Fruit fly (Drosophila melanogaster) whole organism, embryonic: ENCODE results near the gene CG31538.

ENCODE experiments used
- Bgb ChIP-seq: fragments of 200-800 bp; sonication (Bioruptor generic); IDR thresholded peaks from 2 replicates; pipeline ENCODE4 v1.3.6; 2022; ENCODE audit warnings: missing biosample characterization, missing genetic modification characterization; ENCODE audit not compliant: partially characterized antibody
- CG12942 ChIP-seq: fragments of 200-800 bp; sonication (Bioruptor generic); optimal IDR thresholded peaks from 3 replicates; lab custom pipeline; 2016; ENCODE audit warnings: missing biosample characterization, missing genetic modification characterization
- CG13424 ChIP-seq: fragments of 200-800 bp; sonication (Bioruptor generic); optimal IDR thresholded peaks from 2 replicates; lab custom pipeline; 2019; ENCODE audit warnings: missing biosample characterization, mild to moderate bottlenecking, missing genetic modification characterization, moderate library complexity
- CG14014 ChIP-seq: fragments of 200-800 bp; sonication (Bioruptor generic); IDR thresholded peaks from 2 replicates; pipeline ENCODE4 v1.3.6; 2022; ENCODE audit warnings: missing biosample characterization, missing genetic modification characterization
- CG14710 ChIP-seq: fragments of 200-800 bp; sonication (Bioruptor generic); optimal IDR thresholded peaks from 3 replicates; lab custom pipeline; 2019; ENCODE audit warnings: missing biosample characterization, mild to moderate bottlenecking, missing genetic modification characterization, moderate library complexity
- CG14860 ChIP-seq: fragments of 200-800 bp; sonication (Bioruptor generic); IDR thresholded peaks from 3 replicates; pipeline ENCODE4 v1.3.6; 2022; ENCODE audit warnings: missing biosample characterization, missing genetic modification characterization; ENCODE audit not compliant: partially characterized antibody
- CG17568 ChIP-seq: fragments of 200-800 bp; sonication (Bioruptor generic); optimal IDR thresholded peaks from 2 replicates; lab custom pipeline; 2018; ENCODE audit warnings: missing biosample characterization, mild to moderate bottlenecking, missing genetic modification characterization, moderate library complexity
- CG18619 ChIP-seq: fragments of 200-800 bp; sonication (Bioruptor generic); optimal IDR thresholded peaks from 3 replicates; lab custom pipeline; 2017; ENCODE audit warnings: missing biosample characterization, mild to moderate bottlenecking, missing genetic modification characterization
- CG2199 ChIP-seq: fragments of 200-800 bp; sonication (Bioruptor generic); IDR thresholded peaks from 3 replicates; pipeline ENCODE4 v1.3.6; 2022; ENCODE audit warnings: missing biosample characterization, missing genetic modification characterization
- CG2889 ChIP-seq: fragments of 200-800 bp; sonication (Bioruptor generic); IDR thresholded peaks from 3 replicates; pipeline ENCODE4 v1.3.6; 2022; ENCODE audit warnings: missing biosample characterization, missing genetic modification characterization
- CG3163 ChIP-seq: fragments of 200-800 bp; sonication (Bioruptor generic); optimal IDR thresholded peaks from 3 replicates; lab custom pipeline; 2016; ENCODE audit warnings: missing biosample characterization, missing genetic modification characterization
- CG4360 ChIP-seq: fragments of 200-800 bp; sonication (Bioruptor generic); IDR thresholded peaks from 2 replicates; pipeline ENCODE4 v1.3.6; 2022; ENCODE audit warnings: missing biosample characterization, missing genetic modification characterization
- CG43689 ChIP-seq: fragments of 200-800 bp; sonication (Bioruptor generic); IDR thresholded peaks from 2 replicates; pipeline ENCODE4 v1.3.6; 2022; ENCODE audit warnings: missing biosample characterization, missing genetic modification characterization
- CG4730 ChIP-seq: fragments of 200-800 bp; sonication (Bioruptor generic); IDR thresholded peaks from 2 replicates; pipeline ENCODE4 v1.3.6; 2022; ENCODE audit warnings: missing biosample characterization, missing genetic modification characterization
- CG6254 ChIP-seq: fragments of 200-800 bp; sonication (Bioruptor generic); optimal IDR thresholded peaks from 3 replicates; lab custom pipeline; 2017; ENCODE audit warnings: mild to moderate bottlenecking, missing biosample characterization, missing genetic modification reagents, missing genetic modification characterization
- CG6654 ChIP-seq: fragments of 200-800 bp; sonication (Bioruptor generic); optimal IDR thresholded peaks from 2 replicates; lab custom pipeline; 2017; ENCODE audit warnings: missing biosample characterization, mild to moderate bottlenecking, missing genetic modification characterization
- CG6765 ChIP-seq: fragments of 200-800 bp; sonication (Bioruptor generic); optimal IDR thresholded peaks from 3 replicates; lab custom pipeline; 2017; ENCODE audit warnings: missing biosample characterization, mild to moderate bottlenecking, missing genetic modification characterization
- CG6854 ChIP-seq: fragments of 200-800 bp; sonication (Bioruptor generic); optimal IDR thresholded peaks from 3 replicates; lab custom pipeline; 2017; ENCODE audit warnings: missing biosample characterization, mild to moderate bottlenecking, missing genetic modification characterization
- CG7963 ChIP-seq: fragments of 200-800 bp; sonication (Bioruptor generic); IDR thresholded peaks from 3 replicates; pipeline ENCODE4 v1.3.6; 2022; ENCODE audit warnings: missing biosample characterization, missing genetic modification characterization; ENCODE audit not compliant: partially characterized antibody
- CG8944 ChIP-seq: fragments of 200-800 bp; sonication (Bioruptor generic); optimal IDR thresholded peaks from 3 replicates; lab custom pipeline; 2016; ENCODE audit warnings: missing biosample characterization, missing genetic modification characterization
- CkIIα-i1 ChIP-seq: fragments of 200-800 bp; sonication (Bioruptor generic); IDR thresholded peaks from 2 replicates; pipeline ENCODE4 v1.3.6; 2022; ENCODE audit warnings: missing biosample characterization, missing genetic modification characterization
- Dbx ChIP-seq: fragments of 200-800 bp; sonication (Bioruptor generic); IDR thresholded peaks from 3 replicates; pipeline ENCODE4 v1.3.6; 2022; ENCODE audit warnings: missing biosample characterization, missing genetic modification characterization
- Dip2 ChIP-seq: fragments of 200-800 bp; sonication (Bioruptor generic); IDR thresholded peaks from 2 replicates; pipeline ENCODE4 v1.3.6; 2022; ENCODE audit warnings: missing biosample characterization, missing genetic modification characterization
- Fer1 ChIP-seq: fragments of 200-800 bp; sonication (Bioruptor generic); optimal IDR thresholded peaks from 2 replicates; lab custom pipeline; 2017; ENCODE audit warnings: missing biosample characterization, mild to moderate bottlenecking, missing genetic modification characterization
- GATAe ChIP-seq: fragments of 200-800 bp; sonication (Bioruptor generic); conservative IDR thresholded peaks from 2 replicates; pipeline ENCODE4 v1.3.6; 2022; ENCODE audit warnings: missing biosample characterization, missing genetic modification characterization
- Hr3 ChIP-seq: fragments of 200-800 bp; sonication (Bioruptor generic); optimal IDR thresholded peaks from 3 replicates; lab custom pipeline; 2016; ENCODE audit warnings: missing biosample characterization, missing genetic modification characterization
- Lpt ChIP-seq: fragments of >200 bp; optimal IDR thresholded peaks from 2 replicates; lab custom pipeline; 2018; ENCODE audit warnings: missing biosample characterization, missing genetic modification characterization
- Max ChIP-seq: fragments of 200-800 bp; sonication (Bioruptor generic); optimal IDR thresholded peaks from 2 replicates; lab custom pipeline; 2016; ENCODE audit warnings: missing biosample characterization, mild to moderate bottlenecking, missing genetic modification characterization
- Sry-δ ChIP-seq: fragments of 200-800 bp; sonication (Bioruptor generic); optimal IDR thresholded peaks from 2 replicates; lab custom pipeline; 2016; ENCODE audit warnings: missing biosample characterization, missing genetic modification characterization
- TFAM ChIP-seq: fragments of 200-800 bp; sonication (Bioruptor generic); optimal IDR thresholded peaks from 2 replicates; lab custom pipeline; 2017; ENCODE audit warnings: missing biosample characterization, missing genetic modification characterization, inconsistent platforms
- Tbp ChIP-seq: fragments of >200 bp; optimal IDR thresholded peaks from 2 replicates; lab custom pipeline; 2018; ENCODE audit warnings: missing biosample characterization, missing genetic modification characterization
- Trl ChIP-seq, 3 experiments: fragments of >200 bp in 2 of 3; fragments of 200-800 bp in 1 of 3; sonication (Bioruptor generic) in 1 of 3; optimal IDR thresholded peaks; 2 replicates in 1 of 3; 3 replicates in 2 of 3; lab custom pipeline; 2016 to 2017; ENCODE audit warnings: missing biosample characterization in 1 of 3, missing genetic modification characterization in 1 of 3
- crol ChIP-seq: fragments of 200-800 bp; sonication (Bioruptor generic); IDR thresholded peaks from 2 replicates; pipeline ENCODE4 v1.3.6; 2022; ENCODE audit warnings: missing biosample characterization, missing genetic modification characterization
- dm ChIP-seq: fragments of 200-800 bp; sonication (Bioruptor generic); optimal IDR thresholded peaks from 3 replicates; lab custom pipeline; 2016; ENCODE audit warnings: missing biosample characterization, missing genetic modification characterization
- fu2 ChIP-seq: fragments of 200-800 bp; sonication (Bioruptor generic); optimal IDR thresholded peaks from 2 replicates; lab custom pipeline; 2016; ENCODE audit warnings: missing biosample characterization, missing genetic modification characterization
- gcm2 ChIP-seq: fragments of 200-800 bp; sonication (Bioruptor generic); optimal IDR thresholded peaks from 2 replicates; lab custom pipeline; 2016; ENCODE audit warnings: missing biosample characterization, missing genetic modification characterization
- gt ChIP-seq: fragments of 200-800 bp; sonication (Bioruptor generic); IDR thresholded peaks from 2 replicates; pipeline ENCODE4 v1.3.6; 2022; ENCODE audit warnings: missing biosample characterization, missing genetic modification characterization
- ken ChIP-seq: fragments of 200-800 bp; sonication (Bioruptor generic); IDR thresholded peaks from 3 replicates; pipeline ENCODE4 v1.3.6; 2022; ENCODE audit warnings: missing biosample characterization, missing genetic modification characterization
- knrl ChIP-seq: fragments of 200-800 bp; sonication (Bioruptor generic); IDR thresholded peaks from 3 replicates; pipeline ENCODE4 v1.3.6; 2022; ENCODE audit warnings: missing biosample characterization, missing genetic modification characterization; ENCODE audit not compliant: partially characterized antibody
- nerfin-1 ChIP-seq: fragments of 200-800 bp; sonication (Bioruptor generic); optimal IDR thresholded peaks from 3 replicates; lab custom pipeline; 2019; ENCODE audit warnings: missing biosample characterization, mild to moderate bottlenecking, missing genetic modification characterization, moderate library complexity
- p53 ChIP-seq: fragments of 200-800 bp; sonication (Bioruptor generic); optimal IDR thresholded peaks from 2 replicates; lab custom pipeline; 2016; ENCODE audit warnings: missing biosample characterization, missing genetic modification characterization
- pita ChIP-seq: fragments of 200-800 bp; sonication (Bioruptor generic); optimal IDR thresholded peaks from 2 replicates; lab custom pipeline; 2017; ENCODE audit warnings: missing biosample characterization, mild to moderate bottlenecking, missing genetic modification characterization
- pros ChIP-seq: fragments of 200-800 bp; sonication (Bioruptor generic); optimal IDR thresholded peaks from 3 replicates; lab custom pipeline; 2019; ENCODE audit warnings: missing biosample characterization, mild to moderate bottlenecking, missing genetic modification characterization, moderate library complexity
- ranshi ChIP-seq: fragments of 200-800 bp; sonication (Bioruptor generic); IDR thresholded peaks from 2 replicates; pipeline ENCODE4 v1.3.6; 2022; ENCODE audit warnings: missing biosample characterization, missing genetic modification characterization
- schlank ChIP-seq: fragments of 200-800 bp; sonication (Bioruptor generic); optimal IDR thresholded peaks from 2 replicates; lab custom pipeline; 2018; ENCODE audit warnings: missing biosample characterization, mild to moderate bottlenecking, missing genetic modification characterization
- tna ChIP-seq: fragments of 200-800 bp; sonication (Bioruptor generic); IDR thresholded peaks from 2 replicates; pipeline ENCODE4 v1.3.6; 2022; ENCODE audit warnings: missing biosample characterization, missing genetic modification characterization; ENCODE audit not compliant: partially characterized antibody
- toy ChIP-seq: fragments of 200-800 bp; sonication (Bioruptor generic); IDR thresholded peaks from 2 replicates; pipeline ENCODE4 v1.3.6; 2022; ENCODE audit warnings: missing biosample characterization, missing genetic modification characterization
- tup ChIP-seq: fragments of 200-800 bp; sonication (Bioruptor generic); optimal IDR thresholded peaks from 2 replicates; lab custom pipeline; 2016; ENCODE audit warnings: missing biosample characterization, mild to moderate bottlenecking, missing genetic modification characterization, moderate library complexity
- zfh2 ChIP-seq: fragments of 200-800 bp; sonication (Bioruptor generic); optimal IDR thresholded peaks from 2 replicates; lab custom pipeline; 2016; ENCODE audit warnings: missing biosample characterization, missing genetic modification characterization

Gene CG31538

DNA sequence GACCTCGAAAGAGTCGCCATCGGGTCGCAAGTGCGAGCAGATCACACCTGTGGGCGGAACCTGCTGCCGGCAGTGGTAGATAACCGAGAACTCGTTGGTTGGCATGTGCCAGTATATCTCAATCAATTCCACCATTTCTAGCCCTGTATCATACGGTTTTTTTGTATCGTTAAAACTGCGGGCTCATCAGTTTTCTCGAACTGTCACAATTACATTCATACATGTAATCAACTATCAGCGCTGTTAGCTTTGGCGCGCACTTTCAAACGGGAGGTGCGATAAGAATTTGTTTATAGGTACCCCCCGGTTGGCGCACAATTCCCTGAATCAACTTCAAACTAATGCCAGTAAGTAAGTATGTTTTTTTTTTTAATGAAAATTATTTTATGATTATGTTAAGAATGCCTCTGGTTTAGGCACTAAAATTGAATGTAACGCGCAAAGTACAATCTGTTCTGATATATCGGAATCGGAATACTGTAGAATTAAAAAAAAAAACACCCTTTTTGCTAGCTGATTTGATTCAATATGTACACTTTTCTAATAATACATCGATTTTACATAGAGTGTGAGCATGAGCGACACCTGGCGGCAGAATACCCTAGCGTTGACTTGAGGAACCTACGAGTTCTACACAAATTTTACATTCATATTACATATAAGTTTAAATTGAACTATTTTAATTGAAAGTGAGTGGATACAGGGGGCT is 21.1 kb upstream of the CG31538 start (continued):
- TF ChIP-seq fu2 (GFP tag; lab: Kevin White, UChicago) (peak; percentile 48), CG6254 (GFP tag; lab: Kevin White, UChicago) (no peak), tup (GFP tag; lab: Kevin White, UChicago) (peak; percentile 49), CG12942 (GFP tag; lab: Kevin White, UChicago) (peak; percentile 39), CG2889 (GFP tag; lab: Robert Waterston, UW) (0 out of 3 replicates have a peak, but pooled peaks have one; percentile 34), CG14710 (peak; percentile 44), crol (0 out of 2 replicates have a peak, but pooled peaks have one; percentile 20), knrl (GFP tag; lab: Robert Waterston, UW) (peak; percentile 73), CG13424 (tag; lab: Kevin White, UChicago) (peak; percentile 41), CG14860 (0 out of 3 replicates have a peak, but pooled peaks have one; percentile 28), CG17568 (GFP tag; lab: Kevin White, UChicago) (no peak), Dbx (GFP tag; lab: Robert Waterston, UW) (peak; percentile 66; the same call in 2 of the 3 replicates), Trl (optimal IDR thresholded peaks at IDR 0.05; lab: Kevin White, UChicago) (no peak), Trl (GFP tag; optimal IDR thresholded peaks at IDR 0.05; lab: Kevin White, UChicago) (peak; percentile 55), CG4730 (GFP tag; lab: Robert Waterston, UW) (no peak; the same call in 1 of the 2 replicates), Bgb (GFP tag; lab: Robert Waterston, UW) (peak; percentile 85), gt (GFP tag; lab: Robert Waterston, UW) (no peak), Lpt (GFP tag; lab: Kevin White, UChicago) (no peak), CG18619 (GFP tag; lab: Kevin White, UChicago) (peak; percentile 54), GATAe (GFP tag; lab: Robert Waterston, UW) (no peak), CG2199 (peak; percentile 81; the same call in 2 of the 3 replicates), pita (GFP tag; lab: Kevin White, UChicago) (peak; percentile 49), CkIIα-i1 (GFP tag; lab: Robert Waterston, UW) (no peak), gcm2 (GFP tag; lab: Kevin White, UChicago) (no peak), Max (GFP tag; lab: Kevin White, UChicago) (peak; percentile 9), Fer1 (peak; percentile 36), ranshi (peak; percentile 59), CG43689 (GFP tag; lab: Robert Waterston, UW) (no peak), Sry-δ (GFP tag; lab: Kevin White, UChicago) (peak; percentile 27), CG6765 (peak; percentile 5), zfh2 (GFP tag; lab: Kevin White, UChicago) (peak; percentile 46), CG4360 (GFP tag; lab: Robert Waterston, UW) (no peak), CG8944 (GFP tag; lab: Kevin White, UChicago) (peak; percentile 65), dm (GFP tag; lab: Kevin White, UChicago) (no peak), tna (GFP tag; lab: Robert Waterston, UW) (no peak), CG6654 (GFP tag; lab: Kevin White, UChicago) (no peak), schlank (tag; lab: Kevin White, UChicago) (no peak), toy (GFP tag; lab: Robert Waterston, UW) (no peak), ken (GFP tag; lab: Robert Waterston, UW) (peak; percentile 13; the same call in 1 of the 3 replicates), CG7963 (GFP tag; lab: Robert Waterston, UW) (peak; percentile 43; the same call in 1 of the 3 replicates), p53 (GFP tag; lab: Kevin White, UChicago) (no peak), Dip2 (GFP tag; lab: Robert Waterston, UW) (no peak), Tbp (GFP tag; lab: Kevin White, UChicago) (no peak), CG14014 (GFP tag; lab: Robert Waterston, UW) (peak; percentile 43; the same call in 1 of the 2 replicates), CG6854 (GFP tag; lab: Kevin White, UChicago) (no peak), CG3163 (GFP tag; lab: Kevin White, UChicago) (peak; percentile 30), pros (GFP tag; lab: Kevin White, UChicago) (no peak), TFAM (GFP tag; lab: Kevin White, UChicago) (no peak), nerfin-1 (tag; lab: Kevin White, UChicago) (no peak), Hr3 (peak; percentile 44)
